Worm (Caenorhabditis elegans) whole organism, early embryonic: ENCODE results near the gene ensh-1.

Source experiments
- B0310.2 ChIP-seq: sonication (generic microtip); optimal IDR thresholded peaks from 2 replicates; lab custom pipeline; 2016; ENCODE audit warnings: mild to moderate bottlenecking, missing genetic modification characterization, missing compliant biosample characterization
- F13C5.2 ChIP-seq: sonication (generic microtip); optimal IDR thresholded peaks from 2 replicates; lab custom pipeline; 2017; ENCODE audit warnings: mild to moderate bottlenecking, missing genetic modification characterization, inconsistent platforms, missing compliant biosample characterization
- aly-1 ChIP-seq: sonication (generic microtip); optimal IDR thresholded peaks from 2 replicates; lab custom pipeline; 2016; ENCODE audit warnings: missing genetic modification characterization, missing compliant biosample characterization
- ama-1 ChIP-seq: fragments of 150-350 bp; optimal IDR thresholded peaks from 2 replicates; lab custom pipeline; 2014
- ceh-13 ChIP-seq: fragments of 200-800 bp; sonication (Bioruptor generic); optimal IDR thresholded peaks from 2 replicates; lab custom pipeline; 2018; ENCODE audit warnings: mild to moderate bottlenecking, missing genetic modification characterization, missing compliant biosample characterization
- ceh-36 ChIP-seq: sonication (generic microtip); optimal IDR thresholded peaks from 2 replicates; lab custom pipeline; 2016; ENCODE audit warnings: missing genetic modification characterization, inconsistent platforms, missing compliant biosample characterization
- ets-7 ChIP-seq: sonication (generic microtip); optimal IDR thresholded peaks from 2 replicates; lab custom pipeline; 2016; ENCODE audit warnings: missing genotype, missing genetic modification characterization, missing compliant biosample characterization
- flt-1 ChIP-seq: fragments of 200-800 bp; sonication (Bioruptor generic); IDR thresholded peaks from 2 replicates; pipeline ENCODE4 v1.3.6; 2022; ENCODE audit warnings: missing genetic modification characterization, missing compliant biosample characterization
- hmbx-1 ChIP-seq: sonication (generic microtip); optimal IDR thresholded peaks from 2 replicates; lab custom pipeline; 2016; ENCODE audit warnings: mild to moderate bottlenecking, missing genetic modification characterization, missing compliant biosample characterization
- hmg-4 ChIP-seq: fragments of 200-800 bp; sonication (Bioruptor generic); optimal IDR thresholded peaks from 2 replicates; lab custom pipeline; 2018; ENCODE audit warnings: mild to moderate bottlenecking, missing genetic modification characterization, missing compliant biosample characterization
- hnd-1 ChIP-seq: sonication (generic microtip); optimal IDR thresholded peaks from 2 replicates; lab custom pipeline; 2016; ENCODE audit warnings: missing genetic modification characterization, missing compliant biosample characterization
- pes-1 ChIP-seq: fragments of 200-800 bp; sonication (Bioruptor generic); IDR thresholded peaks from 2 replicates; pipeline ENCODE4 v1.3.6; 2022; ENCODE audit warnings: missing genetic modification reagents, missing genetic modification characterization, missing compliant biosample characterization
- scrt-1 ChIP-seq: fragments of 200-800 bp; sonication (Bioruptor generic); IDR thresholded peaks from 2 replicates; pipeline ENCODE4 v1.3.6; 2022; ENCODE audit warnings: missing genetic modification characterization, missing compliant biosample characterization
- sea-1 ChIP-seq: fragments of 200-800 bp; sonication (Bioruptor generic); conservative IDR thresholded peaks from 2 replicates; pipeline ENCODE4 v1.3.6; 2022; ENCODE audit warnings: missing genetic modification characterization, missing compliant biosample characterization
- tbx-11 ChIP-seq: fragments of 200-800 bp; sonication (Bioruptor generic); IDR thresholded peaks from 2 replicates; pipeline ENCODE4 v1.3.6; 2022; ENCODE audit warnings: missing genetic modification characterization, missing compliant biosample characterization
- tbx-37 ChIP-seq: fragments of 200-800 bp; sonication (Bioruptor generic); conservative IDR thresholded peaks from 2 replicates; pipeline ENCODE4 v1.3.6; 2022; ENCODE audit warnings: missing genetic modification reagents, missing genetic modification characterization, missing compliant biosample characterization
- tra-4 ChIP-seq: sonication (generic microtip); optimal IDR thresholded peaks from 2 replicates; lab custom pipeline; 2017; ENCODE audit warnings: missing genetic modification characterization, missing compliant biosample characterization

The ensh-1 gene

DNA sequence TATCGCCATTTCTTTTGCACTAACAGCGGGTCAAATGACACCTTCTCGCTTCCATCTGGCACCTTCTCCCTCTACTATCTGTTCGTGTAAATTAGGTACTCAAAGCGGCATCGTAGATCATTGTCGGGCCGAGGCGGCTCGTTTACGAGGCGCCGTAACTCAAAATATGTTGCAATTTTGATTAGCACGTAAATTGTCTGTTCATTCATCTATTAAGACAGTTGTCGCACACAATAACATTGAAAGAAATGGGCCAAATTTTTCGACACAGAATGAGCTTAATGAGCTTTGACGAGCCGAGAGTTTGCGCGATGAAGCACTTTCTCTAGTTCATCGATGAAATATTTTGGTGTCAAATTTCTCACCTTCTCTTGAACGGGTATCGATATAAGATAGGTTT lies 2.3 kb upstream of the ensh-1 start:
- no peak for TF ChIP-seq F13C5.2 (tag; lab: Kevin White, UChicago)
- TF ChIP-seq ama-1 (lab: Kevin White, UChicago) = no peak
- no peak for TF ChIP-seq flt-1
- TF ChIP-seq tbx-11 (GFP tag; lab: Robert Waterston, UW) = no peak
- TF ChIP-seq hmg-4 (GFP tag; lab: Kevin White, UChicago) = no peak
- no peak for TF ChIP-seq hmbx-1
- TF ChIP-seq hnd-1 (tag; lab: Kevin White, UChicago) = no peak
- TF ChIP-seq ets-7 = no peak
- TF ChIP-seq scrt-1 (GFP tag; lab: Robert Waterston, UW) = no peak
- no peak for TF ChIP-seq pes-1 (GFP tag; lab: Robert Waterston, UW)
- no peak for TF ChIP-seq sea-1 (GFP tag; lab: Robert Waterston, UW)
- TF ChIP-seq ceh-13 (GFP tag; lab: Kevin White, UChicago) = no peak
- TF ChIP-seq ceh-36 (tag; lab: Kevin White, UChicago) = no peak
- TF ChIP-seq tbx-37 (GFP tag; lab: Robert Waterston, UW) = no peak
- no peak for TF ChIP-seq aly-1 (tag; lab: Kevin White, UChicago)
- no peak for TF ChIP-seq tra-4 (tag; lab: Kevin White, UChicago)
- no peak for TF ChIP-seq B0310.2 (tag; lab: Kevin White, UChicago)

ce11 chrX:8911077-8911476 lies 5.9 kb downstream of the ensh-1 start, which contains the start of gene cyn-8:
Gene cyn-8, plus strand, starts transcription at chrX:8911293.
- TF ChIP-seq flt-1 = peak; percentile 42; the same call in 1 of the 2 replicates
- TF ChIP-seq hmg-4 (GFP tag; lab: Kevin White, UChicago) = peak; percentile 58
- no peak for TF ChIP-seq ceh-13 (GFP tag; lab: Kevin White, UChicago)

ce11 chrX:8917730-8918129 lies 12.5 kb downstream of the ensh-1 start:
- TF ChIP-seq hmg-4 (GFP tag; lab: Kevin White, UChicago) (no peak), aly-1 (tag; lab: Kevin White, UChicago) (no peak), tbx-11 (GFP tag; lab: Robert Waterston, UW) (no peak), scrt-1 (GFP tag; lab: Robert Waterston, UW) (no peak), flt-1 (no peak), ceh-13 (GFP tag; lab: Kevin White, UChicago) (no peak), F13C5.2 (tag; lab: Kevin White, UChicago) (no peak), ceh-36 (tag; lab: Kevin White, UChicago) (no peak)

DNA sequence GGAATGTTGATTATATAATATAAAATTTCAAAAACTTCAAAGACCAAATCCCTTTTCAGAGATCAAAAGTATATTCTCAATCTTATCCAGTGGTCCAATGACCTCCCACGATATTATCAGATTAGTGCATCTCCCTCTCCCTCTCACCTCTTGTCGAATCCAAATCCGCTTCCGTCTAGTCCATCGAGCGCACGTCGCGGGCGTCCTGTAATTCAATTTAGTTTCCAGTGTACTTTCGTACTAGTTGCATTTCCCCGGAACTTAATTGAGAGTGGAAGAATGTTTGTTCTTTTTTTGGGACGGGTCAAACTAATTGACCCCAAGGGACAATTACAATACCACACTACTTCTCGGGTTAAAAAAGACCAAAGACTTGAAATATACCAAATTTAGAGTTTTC lies 13.6 kb downstream of the ensh-1 start:
- no peak for TF ChIP-seq ceh-36 (tag; lab: Kevin White, UChicago)
- TF ChIP-seq hnd-1 (tag; lab: Kevin White, UChicago) = no peak
- no peak for TF ChIP-seq flt-1
- no peak for TF ChIP-seq ceh-13 (GFP tag; lab: Kevin White, UChicago)
- TF ChIP-seq hmbx-1 = no peak
- TF ChIP-seq tbx-11 (GFP tag; lab: Robert Waterston, UW) = no peak
- TF ChIP-seq ama-1 (lab: Kevin White, UChicago) = no peak
- no peak for TF ChIP-seq hmg-4 (GFP tag; lab: Kevin White, UChicago)

DNA sequence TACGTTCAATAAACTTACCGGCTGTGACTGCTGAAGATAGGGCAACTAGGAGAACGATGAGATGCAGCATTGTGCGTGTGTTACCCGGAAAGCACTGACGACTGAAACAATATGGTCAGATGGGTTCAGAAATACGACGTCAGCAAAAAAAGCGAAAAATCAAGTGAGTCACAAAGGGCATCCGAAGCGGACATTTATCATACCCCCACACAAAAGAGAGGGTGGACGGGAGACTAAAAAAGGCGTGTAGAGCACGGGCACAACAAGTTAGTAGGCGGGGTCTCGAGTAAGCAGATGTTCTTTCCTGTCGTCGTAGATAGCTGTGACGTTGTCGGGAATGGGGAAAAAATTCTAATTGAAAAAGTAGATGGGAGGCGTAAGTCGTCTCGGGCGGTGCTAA lies 14.1 kb downstream of the ensh-1 start, which contains the start of gene nlp-14:
TSS of gene nlp-14 (minus strand) at position 101 of the 400 bp plus-strand sequence.
- TF ChIP-seq flt-1 (no peak), ceh-36 (tag; lab: Kevin White, UChicago) (no peak), tra-4 (tag; lab: Kevin White, UChicago) (no peak), F13C5.2 (tag; lab: Kevin White, UChicago) (no peak), aly-1 (tag; lab: Kevin White, UChicago) (no peak), pes-1 (GFP tag; lab: Robert Waterston, UW) (no peak), hmg-4 (GFP tag; lab: Kevin White, UChicago) (no peak), tbx-37 (GFP tag; lab: Robert Waterston, UW) (no peak), ets-7 (no peak), B0310.2 (tag; lab: Kevin White, UChicago) (no peak), ama-1 (lab: Kevin White, UChicago) (no peak), scrt-1 (GFP tag; lab: Robert Waterston, UW) (no peak), hmbx-1 (no peak), sea-1 (GFP tag; lab: Robert Waterston, UW) (no peak), hnd-1 (tag; lab: Kevin White, UChicago) (no peak), ceh-13 (GFP tag; lab: Kevin White, UChicago) (no peak), tbx-11 (GFP tag; lab: Robert Waterston, UW) (no peak)

DNA sequence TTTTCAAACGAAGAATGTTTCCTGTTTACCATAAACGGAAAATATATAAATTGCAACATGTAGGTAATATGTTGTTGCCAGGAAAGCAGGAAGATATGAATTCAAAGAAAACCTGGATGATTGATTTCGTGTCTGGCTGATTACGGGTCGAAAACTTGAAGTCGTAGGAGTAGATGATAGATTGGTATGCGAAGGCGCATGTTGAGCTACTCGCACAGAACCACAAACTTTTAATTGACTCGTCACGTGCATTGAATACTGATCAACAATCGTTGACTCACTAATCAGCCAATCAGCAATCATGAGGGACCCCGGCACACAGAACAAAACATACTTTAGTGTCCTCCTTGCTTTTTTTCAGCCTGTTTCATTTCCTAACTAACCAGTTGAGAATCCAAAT lies 16.0 kb downstream of the ensh-1 start:
- no peak for TF ChIP-seq F13C5.2 (tag; lab: Kevin White, UChicago)
- TF ChIP-seq ama-1 (lab: Kevin White, UChicago) = no peak

DNA sequence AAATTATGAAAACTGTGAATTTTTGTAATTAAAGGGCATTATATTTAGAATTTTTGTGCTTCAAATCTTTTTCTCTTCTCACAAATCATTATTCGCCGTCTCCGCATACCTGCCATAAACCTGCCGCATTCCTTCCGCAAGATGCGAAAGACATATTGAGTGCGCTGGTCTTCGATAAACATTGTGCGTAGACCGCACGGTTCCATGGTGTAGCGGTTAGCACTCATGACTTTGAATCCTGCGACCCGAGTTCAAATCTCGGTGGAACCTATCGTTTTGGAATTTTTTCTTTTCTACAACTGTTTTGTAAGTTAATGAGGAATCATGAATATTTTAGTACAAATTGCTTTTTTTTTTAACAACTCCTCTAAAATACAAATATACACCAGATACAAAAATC lies 20.3 kb downstream of the ensh-1 start:
- no peak for TF ChIP-seq tra-4 (tag; lab: Kevin White, UChicago)
- no peak for TF ChIP-seq aly-1 (tag; lab: Kevin White, UChicago)
- TF ChIP-seq ceh-36 (tag; lab: Kevin White, UChicago) = no peak
- peak; percentile 58 for TF ChIP-seq flt-1
- peak; percentile 18 for TF ChIP-seq hmbx-1
- peak; percentile 79 for TF ChIP-seq pes-1 (GFP tag; lab: Robert Waterston, UW)
- no peak for TF ChIP-seq ceh-13 (GFP tag; lab: Kevin White, UChicago)
- peak; percentile 35 for TF ChIP-seq B0310.2 (tag; lab: Kevin White, UChicago)
- TF ChIP-seq tbx-11 (GFP tag; lab: Robert Waterston, UW) = peak; percentile 51; the same call in 1 of the 2 replicates
- peak; percentile 4 for TF ChIP-seq hnd-1 (tag; lab: Kevin White, UChicago)
- peak; percentile 65 for TF ChIP-seq tbx-37 (GFP tag; lab: Robert Waterston, UW)
- TF ChIP-seq ama-1 (lab: Kevin White, UChicago) = no peak
- TF ChIP-seq F13C5.2 (tag; lab: Kevin White, UChicago) = peak; percentile 30
- no peak for TF ChIP-seq hmg-4 (GFP tag; lab: Kevin White, UChicago)
- no peak for TF ChIP-seq sea-1 (GFP tag; lab: Robert Waterston, UW)
- no peak; the same call in 1 of the 2 replicates for TF ChIP-seq scrt-1 (GFP tag; lab: Robert Waterston, UW)
- no peak for TF ChIP-seq ets-7
